Worm (Caenorhabditis elegans) whole organism, L2 larva: ENCODE results near the gene F31F7.1.
A peak's percentile ranks its signal among the peaks of the same experiment; 100 is the strongest.

Experiments
- C34F6.9 ChIP-seq: fragments of 150-350 bp; optimal IDR thresholded peaks from 2 replicates; lab custom pipeline; 2014; ENCODE audit warnings: missing biosample characterization, missing genetic modification characterization
- F13H6.1 ChIP-seq: sonication (generic microtip); optimal IDR thresholded peaks from 2 replicates; lab custom pipeline; 2016; ENCODE audit warnings: missing genetic modification characterization, missing compliant biosample characterization
- ZK546.5 ChIP-seq: sonication (generic microtip); optimal IDR thresholded peaks from 2 replicates; lab custom pipeline; 2017; ENCODE audit warnings: missing biosample characterization, missing genetic modification characterization
- alr-1 ChIP-seq: fragments of 150-350 bp; optimal IDR thresholded peaks from 2 replicates; lab custom pipeline; 2014; ENCODE audit warnings: missing biosample characterization, missing genetic modification characterization
- aly-2 ChIP-seq: fragments of 150-350 bp; optimal IDR thresholded peaks from 2 replicates; lab custom pipeline; 2014; ENCODE audit warnings: missing biosample characterization, missing genetic modification characterization
- ama-1 ChIP-seq: fragments of 150-350 bp; optimal IDR thresholded peaks from 2 replicates; lab custom pipeline; 2018; ENCODE audit warnings: inconsistent platforms
- blmp-1 ChIP-seq: sonication (generic microtip); optimal IDR thresholded peaks from 2 replicates; lab custom pipeline; 2017; ENCODE audit warnings: missing genetic modification characterization, mild to moderate bottlenecking, missing compliant biosample characterization, antibody characterized with exemption, moderate library complexity; ENCODE audit not compliant: insufficient read depth
- ceh-16 ChIP-seq: fragments of 150-350 bp; optimal IDR thresholded peaks from 2 replicates; lab custom pipeline; 2014; ENCODE audit warnings: missing biosample characterization, missing genetic modification characterization
- crh-2 ChIP-seq: sonication (generic microtip); optimal IDR thresholded peaks from 2 replicates; lab custom pipeline; 2017; ENCODE audit warnings: missing biosample characterization, missing genetic modification characterization
- egl-27 ChIP-seq: sonication (generic microtip); optimal IDR thresholded peaks from 3 replicates; lab custom pipeline; 2017; ENCODE audit warnings: missing biosample characterization, missing genetic modification reagents, missing genetic modification characterization
- elt-1 ChIP-seq: fragments of 150-350 bp; optimal IDR thresholded peaks from 2 replicates; lab custom pipeline; 2014; ENCODE audit warnings: missing biosample characterization, missing genetic modification characterization
- elt-3 ChIP-seq: sonication (generic microtip); optimal IDR thresholded peaks from 2 replicates; lab custom pipeline; 2017; ENCODE audit warnings: missing biosample characterization, missing genetic modification characterization
- fos-1 ChIP-seq: fragments of 150-350 bp; optimal IDR thresholded peaks from 2 replicates; lab custom pipeline; 2014; ENCODE audit warnings: missing biosample characterization, missing genetic modification characterization
- gmeb-1 ChIP-seq: fragments of 150-350 bp; optimal IDR thresholded peaks from 2 replicates; lab custom pipeline; 2014; ENCODE audit warnings: missing biosample characterization, missing genetic modification characterization
- lin-11 ChIP-seq: fragments of 150-350 bp; sonication (generic microtip); optimal IDR thresholded peaks from 2 replicates; lab custom pipeline; 2014; ENCODE audit warnings: missing biosample characterization, missing genetic modification characterization, inconsistent platforms, mixed read lengths
- lin-13 ChIP-seq: fragments of 150-350 bp; optimal IDR thresholded peaks from 2 replicates; lab custom pipeline; 2014; ENCODE audit warnings: missing biosample characterization, missing genetic modification reagents, missing genetic modification characterization
- mab-5 ChIP-seq: fragments of 150-350 bp; optimal IDR thresholded peaks from 2 replicates; lab custom pipeline; 2014; ENCODE audit warnings: missing biosample characterization, missing genetic modification characterization
- mdl-1 ChIP-seq, 2 experiments: fragments of 150-350 bp in 1 of 2; sonication (generic microtip) in 1 of 2; optimal IDR thresholded peaks; 2 replicates each; lab custom pipeline; 2017; ENCODE audit warnings: missing biosample characterization in 2 of 2, missing genetic modification characterization in 2 of 2
- nhr-11 ChIP-seq: fragments of 150-350 bp; optimal IDR thresholded peaks from 2 replicates; lab custom pipeline; 2014; ENCODE audit warnings: missing biosample characterization, missing genetic modification characterization
- nhr-129 ChIP-seq: fragments of 150-350 bp; optimal IDR thresholded peaks from 2 replicates; lab custom pipeline; 2014; ENCODE audit warnings: missing biosample characterization, missing genetic modification characterization
- nhr-21 ChIP-seq: fragments of 150-350 bp; optimal IDR thresholded peaks from 2 replicates; lab custom pipeline; 2014; ENCODE audit warnings: missing biosample characterization, missing genetic modification characterization
- nhr-25 ChIP-seq: fragments of 150-350 bp; sonication (generic microtip); optimal IDR thresholded peaks from 3 replicates; lab custom pipeline; 2014; ENCODE audit warnings: missing biosample characterization, missing genetic modification characterization
- nhr-6 ChIP-seq: fragments of 150-350 bp; optimal IDR thresholded peaks from 2 replicates; lab custom pipeline; 2014; ENCODE audit warnings: missing biosample characterization, missing genetic modification characterization
- nhr-77 ChIP-seq: fragments of 150-350 bp; optimal IDR thresholded peaks from 2 replicates; lab custom pipeline; 2014; ENCODE audit warnings: missing biosample characterization, missing genetic modification characterization
- peb-1 ChIP-seq: fragments of 150-350 bp; optimal IDR thresholded peaks from 2 replicates; lab custom pipeline; 2014; ENCODE audit warnings: missing biosample characterization, missing genetic modification characterization
- sem-4 ChIP-seq: fragments of 150-350 bp; optimal IDR thresholded peaks from 2 replicates; lab custom pipeline; 2014; ENCODE audit warnings: missing biosample characterization, missing genetic modification reagents, missing genetic modification characterization
- skn-1 ChIP-seq: sonication (generic microtip); optimal IDR thresholded peaks from 2 replicates; lab custom pipeline; 2017; ENCODE audit warnings: missing biosample characterization, missing genetic modification characterization
- sma-9 ChIP-seq, 2 experiments: fragments of 150-350 bp in 1 of 2; sonication (generic microtip) in 1 of 2; optimal IDR thresholded peaks; 2 replicates each; lab custom pipeline; 2014 to 2016; ENCODE audit warnings: missing genetic modification characterization in 2 of 2, mild to moderate bottlenecking in 1 of 2, missing biosample characterization in 1 of 2, missing compliant biosample characterization in 1 of 2, missing genetic modification reagents in 1 of 2, moderate library complexity in 1 of 2
- snpc-4 ChIP-seq: fragments of 150-350 bp; optimal IDR thresholded peaks from 2 replicates; lab custom pipeline; 2014; ENCODE audit warnings: missing biosample characterization, missing genetic modification characterization
- unc-39 ChIP-seq: fragments of 150-350 bp; optimal IDR thresholded peaks from 2 replicates; lab custom pipeline; 2014; ENCODE audit warnings: missing biosample characterization, missing genetic modification characterization
- unc-55 ChIP-seq: fragments of 150-350 bp; sonication (generic microtip); optimal IDR thresholded peaks from 3 replicates; lab custom pipeline; 2014; ENCODE audit warnings: missing biosample characterization, missing genetic modification reagents, missing genetic modification characterization
- zag-1 ChIP-seq: fragments of 150-350 bp; optimal IDR thresholded peaks from 2 replicates; lab custom pipeline; 2014; ENCODE audit warnings: missing biosample characterization, missing genetic modification characterization
- ztf-1 ChIP-seq: fragments of 200-800 bp; sonication (Bioruptor generic); conservative IDR thresholded peaks from 2 replicates; pipeline ENCODE4 v1.3.6; 2022; ENCODE audit warnings: missing genetic modification characterization, missing compliant biosample characterization
- ztf-11 ChIP-seq: sonication (generic microtip); optimal IDR thresholded peaks from 2 replicates; lab custom pipeline; 2017; ENCODE audit warnings: missing biosample characterization, missing genetic modification characterization
- ztf-4 ChIP-seq: fragments of 150-350 bp; optimal IDR thresholded peaks from 2 replicates; lab custom pipeline; 2014; ENCODE audit warnings: missing biosample characterization, missing genetic modification characterization

The F31F7.1 gene

DNA sequence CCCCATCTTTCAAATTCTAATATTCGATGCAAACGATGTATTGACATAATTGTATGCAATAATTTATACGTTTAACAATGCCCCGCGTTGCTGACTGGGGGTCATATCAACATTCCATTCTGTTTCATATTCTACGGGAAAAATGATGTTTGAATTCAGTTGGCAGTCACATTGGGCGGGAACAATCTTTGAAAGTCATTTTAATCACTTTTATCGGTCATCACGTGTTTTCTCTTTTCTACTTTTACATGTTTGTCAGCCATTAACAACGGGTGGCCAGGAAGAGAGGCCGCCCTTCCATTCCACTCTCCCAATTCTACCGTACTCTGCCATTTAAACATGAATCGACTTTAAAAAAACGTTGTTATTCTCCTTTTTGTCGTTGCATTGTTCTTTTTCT is 27.5 kb upstream of the F31F7.1 start:
- TF ChIP-seq alr-1 (tag; lab: Kevin White, UChicago) (no peak), nhr-129 (tag; lab: Kevin White, UChicago) (peak; percentile 9), crh-2 (peak; percentile 45), gmeb-1 (tag; lab: Kevin White, UChicago) (peak; percentile 41), ZK546.5 (tag; lab: Kevin White, UChicago) (no peak), egl-27 (tag; lab: Kevin White, UChicago) (no peak), unc-39 (no peak), sma-9 (GFP tag; optimal IDR thresholded peaks at IDR 0.05; lab: Kevin White, UChicago) (peak; percentile 65), sma-9 (tag; optimal IDR thresholded peaks at IDR 0.05; lab: Kevin White, UChicago) (no peak), aly-2 (no peak), blmp-1 (tag; lab: Kevin White, UChicago) (peak; percentile 14)

- no peak for TF ChIP-seq C34F6.9
- peak; percentile 2 for TF ChIP-seq sma-9 (GFP tag; optimal IDR thresholded peaks at IDR 0.05; lab: Kevin White, UChicago)
- TF ChIP-seq sma-9 (tag; optimal IDR thresholded peaks at IDR 0.05; lab: Kevin White, UChicago) = no peak
- TF ChIP-seq ceh-16 = peak; percentile 59
These were observed 27.1 kb upstream of the F31F7.1 start for ce11 chrV:6249135-6249534.

ce11 chrV:6250959-6251598 is 25.2 kb upstream of the F31F7.1 start:
- TF ChIP-seq fos-1 (tag; lab: Kevin White, UChicago) (peak; percentile 52), sma-9 (GFP tag; optimal IDR thresholded peaks at IDR 0.05; lab: Kevin White, UChicago) (peak; percentile 31), sma-9 (tag; optimal IDR thresholded peaks at IDR 0.05; lab: Kevin White, UChicago) (no peak), ztf-1 (GFP tag; lab: Robert Waterston, UW) (no peak), lin-13 (GFP tag; lab: Kevin White, UChicago) (no peak), unc-39 (no peak), ztf-4 (tag; lab: Kevin White, UChicago) (no peak), unc-55 (GFP tag; lab: Kevin White, UChicago) (no peak)

DNA sequence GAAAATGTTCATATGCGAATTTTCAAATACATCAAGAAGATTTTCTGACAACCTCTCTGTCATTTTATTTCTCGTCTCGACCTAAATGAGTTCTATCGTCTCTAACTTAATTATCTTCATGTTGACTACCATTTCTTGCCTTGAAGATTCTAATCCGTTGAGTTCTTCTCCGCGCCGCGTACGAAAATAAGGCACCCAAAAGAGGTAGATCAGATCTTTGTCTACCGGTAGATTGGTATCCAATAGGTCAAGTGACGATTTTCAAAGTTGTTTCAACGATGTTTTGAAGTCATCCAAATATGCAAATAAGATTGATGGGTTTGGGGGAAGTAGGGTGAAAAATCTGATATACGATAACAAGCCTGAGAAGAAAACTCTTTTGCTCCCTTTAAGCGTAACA is 22.3 kb upstream of the F31F7.1 start:
- TF ChIP-seq ceh-16 (peak; percentile 87), sem-4 (no peak), nhr-6 (no peak), mab-5 (tag; lab: Kevin White, UChicago) (no peak), elt-1 (tag; lab: Kevin White, UChicago) (peak; percentile 95), sma-9 (GFP tag; optimal IDR thresholded peaks at IDR 0.05; lab: Kevin White, UChicago) (peak; percentile 92), sma-9 (tag; optimal IDR thresholded peaks at IDR 0.05; lab: Kevin White, UChicago) (no peak), nhr-25 (tag; lab: Kevin White, UChicago) (peak; percentile 47), unc-39 (no peak)

ce11 chrV:6259139-6259538 is 17.1 kb upstream of the F31F7.1 start, which contains the start of gene K08B12.1:
Gene K08B12.1, plus strand, starts transcription at chrV:6259367.
- TF ChIP-seq gmeb-1 (tag; lab: Kevin White, UChicago) (no peak), aly-2 (no peak), crh-2 (no peak), elt-1 (tag; lab: Kevin White, UChicago) (no peak), ztf-1 (GFP tag; lab: Robert Waterston, UW) (no peak), peb-1 (tag; lab: Kevin White, UChicago) (no peak), unc-39 (no peak), nhr-11 (tag; lab: Kevin White, UChicago) (no peak), unc-55 (GFP tag; lab: Kevin White, UChicago) (no peak), mdl-1 (tag; optimal IDR thresholded peaks at IDR 0.05; lab: Kevin White, UChicago) (no peak), nhr-129 (tag; lab: Kevin White, UChicago) (no peak), sma-9 (GFP tag; optimal IDR thresholded peaks at IDR 0.05; lab: Kevin White, UChicago) (no peak), sma-9 (tag; optimal IDR thresholded peaks at IDR 0.05; lab: Kevin White, UChicago) (no peak)

DNA sequence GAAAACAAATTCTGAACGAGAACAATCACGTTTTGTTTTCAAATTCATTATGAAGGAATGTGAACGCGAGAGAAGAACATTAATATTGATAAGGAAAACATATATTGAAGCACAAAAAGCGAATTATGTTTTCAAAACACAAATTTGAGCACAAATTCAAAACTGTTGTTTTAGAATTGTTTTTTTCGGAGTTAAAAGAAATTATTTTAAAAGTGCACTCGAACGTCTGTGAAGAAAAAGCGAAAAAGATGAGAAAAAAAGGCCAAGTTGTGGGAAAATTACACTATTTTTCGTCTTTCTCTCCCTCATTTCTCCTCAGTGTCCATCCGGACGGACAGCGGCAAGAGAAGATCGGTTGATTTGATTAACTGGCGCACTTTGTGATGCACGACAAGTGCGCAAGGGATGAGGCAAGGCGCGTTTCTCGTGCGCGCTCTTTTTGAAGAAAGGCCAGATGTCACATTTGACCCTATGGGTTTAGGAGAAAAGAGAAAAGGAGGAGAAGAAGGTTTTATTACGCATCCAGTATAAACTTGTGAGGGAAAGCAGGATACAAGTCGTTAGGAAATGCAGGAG is 8.9 kb upstream of the F31F7.1 start, which contains the start of gene mrck-1:
TSS of gene mrck-1 (minus strand) at position 51 of the 576 bp plus-strand sequence.
- no peak for TF ChIP-seq peb-1 (tag; lab: Kevin White, UChicago)
- TF ChIP-seq zag-1 (tag; lab: Kevin White, UChicago) = peak; percentile 97
- TF ChIP-seq C34F6.9 = peak; percentile 98
- TF ChIP-seq unc-39 = no peak
- peak; percentile 94 for TF ChIP-seq crh-2
- TF ChIP-seq gmeb-1 (tag; lab: Kevin White, UChicago) = peak; percentile 85
- TF ChIP-seq mdl-1 (tag; optimal IDR thresholded peaks at IDR 0.05; lab: Kevin White, UChicago) = peak in 1 of 2 experiments; percentile 79
- TF ChIP-seq ceh-16 = peak; percentile 81
- peak; percentile 48 for TF ChIP-seq skn-1
- no peak for TF ChIP-seq elt-1 (tag; lab: Kevin White, UChicago)
- no peak for TF ChIP-seq aly-2
- TF ChIP-seq alr-1 (tag; lab: Kevin White, UChicago) = no peak
- no peak for TF ChIP-seq elt-3 (tag; lab: Kevin White, UChicago)
- peak; percentile 54 for TF ChIP-seq blmp-1 (tag; lab: Kevin White, UChicago)
- peak; percentile 98 for TF ChIP-seq sma-9 (GFP tag; optimal IDR thresholded peaks at IDR 0.05; lab: Kevin White, UChicago)
- no peak for TF ChIP-seq sma-9 (tag; optimal IDR thresholded peaks at IDR 0.05; lab: Kevin White, UChicago)
- TF ChIP-seq ZK546.5 (tag; lab: Kevin White, UChicago) = no peak
- TF ChIP-seq ztf-11 (tag; lab: Kevin White, UChicago) = no peak
- TF ChIP-seq nhr-77 = no peak
- peak; percentile 86 for TF ChIP-seq nhr-21 (tag; lab: Kevin White, UChicago)
- TF ChIP-seq F13H6.1 (tag; lab: Kevin White, UChicago) = peak; percentile 97
- TF ChIP-seq lin-11 = peak; percentile 76
- no peak for TF ChIP-seq snpc-4 (tag; lab: Kevin White, UChicago)
- peak; percentile 93 for TF ChIP-seq nhr-25 (tag; lab: Kevin White, UChicago)
- peak; percentile 91 for TF ChIP-seq lin-13 (GFP tag; lab: Kevin White, UChicago)
- peak; percentile 47 for TF ChIP-seq ama-1 (lab: Kevin White, UChicago)
- peak; percentile 86 for TF ChIP-seq fos-1 (tag; lab: Kevin White, UChicago)
- peak; percentile 86 for TF ChIP-seq unc-55 (GFP tag; lab: Kevin White, UChicago)
- TF ChIP-seq nhr-6 = peak; percentile 83
